Fruit fly (Drosophila melanogaster) whole organism, larva: Measurements from ENCODE around the gene CG10513.

Experiments
- noc ChIP-seq: fragments of 200-800 bp; sonication (Bioruptor generic); optimal IDR thresholded peaks from 3 replicates; lab custom pipeline; 2019; ENCODE audit warnings: missing biosample characterization, mild to moderate bottlenecking, missing genetic modification characterization, moderate library complexity

CG10513 gene

DNA sequence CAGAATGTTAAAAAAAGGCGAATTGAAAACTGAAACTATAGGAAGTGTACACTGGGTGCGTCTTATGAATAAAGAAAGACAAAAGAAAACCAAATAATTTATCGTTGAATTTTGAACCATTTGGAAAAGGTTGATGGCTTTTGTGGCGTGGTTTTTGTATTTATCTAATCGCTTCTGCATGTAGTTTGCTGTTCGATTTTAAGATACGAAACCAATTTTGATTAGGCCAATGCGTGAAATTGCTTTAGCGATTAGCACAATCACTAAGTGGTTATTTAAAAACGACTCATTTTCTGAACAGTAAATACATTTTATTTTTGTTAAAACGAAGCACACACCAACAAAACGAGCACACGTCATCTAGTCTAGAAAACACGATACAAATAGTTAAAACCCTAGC, 16.3 kb downstream of the CG10513 start:
- no peak for TF ChIP-seq noc (tag; lab: Kevin White, UChicago)

DNA sequence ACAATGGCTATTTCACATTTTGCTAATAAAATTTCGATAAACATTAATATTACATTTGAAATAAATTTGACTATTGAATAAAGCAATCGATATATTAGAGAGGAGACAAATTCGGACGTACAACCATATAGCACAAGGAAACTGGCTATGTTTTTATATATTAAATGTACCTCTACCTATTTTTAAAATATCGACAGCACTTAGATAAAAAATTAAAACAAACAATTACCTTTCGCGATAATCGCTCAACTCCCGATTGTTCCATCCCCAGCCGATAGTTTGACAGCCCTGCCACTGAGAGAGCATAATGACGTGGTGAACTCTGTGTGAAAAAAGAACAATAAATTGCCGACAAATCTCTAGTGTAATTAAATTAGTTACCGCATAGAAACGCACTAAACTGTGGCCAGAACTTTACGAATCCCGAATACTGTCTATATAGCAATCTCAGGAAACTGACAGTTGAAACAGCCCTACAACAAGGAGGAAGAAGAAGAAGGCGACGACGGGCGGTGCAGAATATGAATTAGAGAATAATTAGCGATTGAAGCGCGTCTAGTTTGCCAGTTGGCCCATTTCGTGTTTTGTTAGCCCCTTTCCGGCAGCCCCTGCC, 18.3 kb downstream of the CG10513 start, which contains the start of gene CG11857:
TSS of gene CG11857 (plus strand) at position 271 of the 613 bp plus-strand sequence.
- peak; percentile 95 for TF ChIP-seq noc (tag; lab: Kevin White, UChicago)

DNA sequence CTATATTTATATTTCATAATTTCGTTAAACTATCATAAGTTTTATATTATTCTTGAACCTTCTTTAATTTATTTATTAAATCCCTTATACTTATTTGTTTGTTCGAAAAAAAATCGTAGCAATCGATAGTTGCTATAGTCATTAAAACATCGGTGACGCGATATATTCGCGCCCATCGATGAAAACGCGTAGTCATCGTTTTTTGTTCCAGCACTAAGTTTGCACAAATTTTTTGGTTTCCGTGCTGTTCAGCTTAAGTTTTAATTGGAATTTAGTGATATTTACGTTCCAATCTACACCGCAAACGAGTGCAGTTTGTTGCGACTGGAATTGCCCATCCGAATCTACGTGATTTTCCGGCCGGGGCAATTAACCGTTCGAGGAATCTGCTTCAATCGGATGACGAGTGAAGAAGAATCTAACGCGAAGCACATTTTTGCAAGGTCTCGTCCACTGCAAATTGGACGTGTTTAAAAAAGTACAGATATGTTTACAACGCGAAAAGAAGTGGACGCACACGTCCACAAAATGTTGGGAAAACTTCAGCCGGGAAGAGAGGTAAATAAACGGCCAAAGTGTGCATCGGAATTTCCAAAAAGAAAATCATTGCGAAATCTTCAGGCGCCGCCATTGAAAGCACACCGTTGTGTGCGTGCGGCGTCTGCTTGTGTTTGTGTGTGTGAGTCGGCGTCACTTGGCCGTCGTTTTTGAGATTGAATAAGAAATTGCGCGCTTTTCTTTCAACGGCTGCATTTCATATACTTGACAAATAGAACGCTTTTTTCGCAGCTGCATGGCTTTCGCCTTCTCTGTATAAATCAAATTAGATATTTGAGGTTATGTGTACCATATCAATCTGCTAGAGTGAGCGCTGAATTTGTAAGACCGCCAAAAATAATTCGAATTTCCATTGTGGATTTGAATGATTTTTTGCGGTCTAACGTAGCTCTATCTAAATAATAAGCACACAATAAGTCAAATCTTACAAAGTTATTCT, 27.6 kb downstream of the CG10513 start, which contains the start of gene Nup358:
TSS of gene Nup358 (plus strand) at position 204 of the 997 bp plus-strand sequence.
- no peak for TF ChIP-seq noc (tag; lab: Kevin White, UChicago)

DNA sequence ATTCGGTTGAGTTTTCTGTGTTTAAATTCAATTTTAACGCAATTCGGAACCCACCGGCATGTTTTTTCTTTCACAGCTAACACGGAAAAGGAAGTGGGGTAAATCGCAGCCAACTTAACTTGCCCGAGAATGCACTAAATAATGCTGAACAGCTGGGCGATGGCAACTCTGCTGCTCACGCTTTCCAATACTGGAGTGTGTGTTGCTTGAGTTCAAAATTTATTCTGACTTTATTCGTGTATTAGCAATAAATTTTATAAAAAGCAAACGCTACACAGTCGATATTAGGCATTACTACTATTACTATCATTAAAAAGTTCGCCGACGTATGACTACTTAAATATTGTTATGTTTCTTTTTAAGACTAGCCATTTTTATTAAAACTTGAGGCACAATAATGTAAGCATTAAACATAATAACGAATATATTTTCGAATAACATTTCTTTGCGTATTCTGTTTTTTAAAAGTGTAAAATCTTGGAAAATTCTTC, 29.6 kb downstream of the CG10513 start, which contains the start of the genes RpS27 and Nup37:
TSS of gene RpS27 (minus strand) at position 136 of the 491 bp plus-strand sequence.
TSS of gene Nup37 (plus strand) at position 280 of the 491 bp plus-strand sequence.
- TF ChIP-seq noc (tag; lab: Kevin White, UChicago) = peak; percentile 86

DNA sequence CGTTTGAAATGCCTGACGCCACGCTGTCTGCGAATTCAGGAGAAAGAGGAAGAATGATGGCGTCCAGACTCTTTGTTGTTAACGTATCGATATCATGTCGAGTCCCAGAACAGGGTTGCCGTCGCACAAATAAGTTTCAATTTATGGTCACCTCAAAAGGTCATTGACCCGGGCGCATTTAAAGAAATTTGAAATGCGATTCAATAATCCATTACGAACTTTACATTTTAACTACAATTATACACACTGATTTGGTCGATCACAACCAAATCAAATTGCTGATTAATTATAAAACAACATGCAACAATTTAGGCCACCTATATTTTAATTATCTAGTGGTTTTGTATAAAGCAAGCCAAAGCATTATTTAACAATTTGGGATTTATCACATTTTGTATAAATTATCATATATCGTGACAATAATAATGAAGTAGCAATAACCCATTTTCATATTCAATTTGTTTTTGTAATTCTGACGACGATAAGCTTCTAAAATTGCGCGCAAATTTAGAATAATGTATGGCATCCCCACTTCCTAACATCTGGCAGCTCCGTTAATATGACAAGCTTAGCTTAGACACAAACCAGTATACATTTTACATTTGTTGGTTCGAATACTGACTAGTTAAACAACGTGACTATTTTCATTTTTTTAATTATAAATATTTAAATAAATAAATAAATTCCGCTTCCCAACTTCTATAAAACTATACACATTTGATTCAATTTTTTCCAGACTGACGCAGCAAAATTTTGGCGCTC, 31.8 kb downstream of the CG10513 start, which contains the start of gene bam:
TSS of gene bam (minus strand) at position 58 of the 762 bp plus-strand sequence.
- no peak for TF ChIP-seq noc (tag; lab: Kevin White, UChicago)

DNA sequence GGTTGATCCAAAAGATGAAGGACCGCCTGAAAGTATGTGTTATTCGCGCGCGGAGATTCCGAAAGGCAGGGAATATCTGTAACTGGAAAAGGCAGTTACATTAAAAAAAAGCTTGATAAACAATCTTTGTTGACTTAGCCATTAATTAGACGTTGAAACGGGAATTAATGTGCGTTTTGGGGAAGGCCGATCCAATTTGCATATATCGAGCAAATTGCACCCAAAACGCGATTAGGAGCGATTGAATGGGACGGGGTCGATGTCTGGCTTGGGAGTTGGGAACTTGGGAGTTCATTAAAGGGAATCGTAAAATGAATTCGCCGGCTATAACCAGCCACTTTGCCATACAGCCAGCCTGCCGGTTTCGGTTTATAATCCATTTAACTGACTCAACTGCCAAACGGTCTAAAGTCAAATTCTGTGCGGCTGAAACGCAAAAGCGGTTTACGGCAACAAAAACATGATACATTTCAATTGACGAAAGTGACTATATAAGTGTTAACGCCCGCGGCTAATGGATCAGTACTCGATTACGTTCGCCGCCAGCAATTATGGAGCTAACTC, 35.4 kb downstream of the CG10513 start, which contains the start of gene CG11854:
TSS of gene CG11854 (plus strand) at position 514 of the 564 bp plus-strand sequence.
- no peak for TF ChIP-seq noc (tag; lab: Kevin White, UChicago)

DNA sequence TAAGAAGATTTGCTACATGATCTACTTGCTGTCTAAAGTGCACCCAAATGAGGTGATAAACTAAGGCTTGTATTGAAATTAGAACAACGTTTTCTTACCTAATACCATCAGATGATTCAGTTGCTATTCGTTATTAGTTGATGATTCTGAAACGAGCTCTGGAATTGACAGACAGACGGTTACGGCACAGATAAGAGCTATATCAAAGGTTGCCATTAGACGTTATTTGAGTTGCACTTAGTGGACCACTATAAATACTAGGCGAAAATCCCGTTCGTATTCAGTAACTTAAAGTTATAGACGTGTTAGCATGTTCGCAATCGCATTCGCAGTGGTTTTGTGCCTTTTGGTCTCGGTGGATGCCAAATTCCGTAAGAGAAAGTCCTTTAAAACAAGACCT, 37.1 kb downstream of the CG10513 start, which contains the start of gene to:
TSS of gene to (plus strand) at position 301 of the 400 bp plus-strand sequence.
- no peak for TF ChIP-seq noc (tag; lab: Kevin White, UChicago)

DNA sequence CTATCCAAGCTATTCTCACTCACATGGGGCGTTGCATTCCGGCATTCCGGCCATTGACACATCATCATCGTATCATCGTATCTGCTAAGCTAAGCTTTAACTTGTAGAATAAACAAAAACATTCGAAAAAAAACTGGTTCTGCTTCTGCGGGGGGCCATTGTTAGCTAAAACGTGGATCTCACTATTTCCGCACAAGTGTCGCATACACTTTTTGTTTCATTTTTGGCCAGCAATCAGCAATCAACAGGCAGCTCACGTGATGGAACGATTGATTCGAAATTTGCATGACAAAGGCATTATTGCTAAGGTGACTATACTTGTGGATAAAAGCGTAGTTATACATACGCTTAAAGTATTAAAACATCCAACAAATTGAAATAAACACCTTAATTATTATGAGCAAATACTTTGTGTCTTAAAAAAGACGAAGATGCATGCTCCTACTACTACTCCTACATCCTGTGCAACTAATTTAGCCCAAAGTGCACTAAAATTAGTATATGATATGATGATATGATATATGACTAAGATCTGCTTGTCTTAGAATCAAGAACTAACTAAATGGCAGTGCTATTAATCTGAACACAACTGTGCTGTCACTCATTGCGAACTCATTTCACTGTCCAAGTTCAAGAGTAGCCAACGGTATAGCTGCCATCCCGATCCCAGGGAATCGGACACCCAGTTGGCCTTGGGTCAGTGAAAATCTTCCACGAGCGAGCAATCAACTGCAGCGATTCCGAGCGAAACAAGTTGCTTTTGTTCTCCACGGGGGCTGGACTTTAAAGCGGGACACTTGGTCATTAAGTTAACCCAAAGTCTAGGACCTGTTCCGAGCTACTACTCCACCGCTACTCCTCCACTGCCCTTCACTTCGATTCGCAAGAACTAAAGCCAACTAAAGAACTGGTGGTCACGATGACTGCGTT, 38.0 kb downstream of the CG10513 start:
- TF ChIP-seq noc (tag; lab: Kevin White, UChicago) = no peak

DNA sequence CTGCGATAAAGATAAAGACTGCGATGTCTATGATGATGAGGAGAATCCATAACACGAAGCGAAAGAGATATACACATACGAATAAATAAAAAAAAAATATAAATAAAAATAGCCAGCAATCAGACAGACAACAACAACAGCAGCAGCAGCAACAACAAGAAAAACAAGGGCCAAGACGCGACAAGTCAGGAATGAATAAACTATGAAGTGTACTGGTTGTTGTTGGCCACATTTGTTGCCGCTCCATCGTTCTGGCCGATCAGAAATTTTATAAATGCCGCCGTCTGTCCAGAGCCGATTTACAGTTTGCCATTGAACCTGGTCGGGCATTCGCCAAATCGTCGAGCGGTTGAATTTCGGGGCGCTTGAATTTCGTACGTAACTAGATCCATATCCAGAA, 39.7 kb downstream of the CG10513 start, which contains the start of gene Jhbp7:
TSS of gene Jhbp7 (plus strand) at position 301 of the 400 bp plus-strand sequence.
- TF ChIP-seq noc (tag; lab: Kevin White, UChicago) = no peak

DNA sequence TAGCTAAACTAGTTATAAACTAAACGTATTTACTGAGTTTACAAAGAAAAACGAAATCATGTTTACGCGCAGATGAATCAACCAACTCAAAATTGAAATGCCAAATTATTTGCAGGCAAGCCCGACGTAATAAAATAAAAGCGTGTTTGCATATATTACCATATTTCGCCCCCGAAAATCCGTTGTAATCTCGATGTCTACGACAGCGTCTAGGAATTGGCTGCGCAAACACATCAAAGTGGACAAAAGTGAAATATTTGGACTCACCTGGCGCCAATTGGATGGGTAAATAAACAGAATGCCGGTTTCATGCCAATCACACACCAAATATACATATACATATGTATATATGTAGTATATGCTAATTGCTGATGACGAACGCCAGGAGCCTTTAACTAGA, 40.9 kb downstream of the CG10513 start:
- no peak for TF ChIP-seq noc (tag; lab: Kevin White, UChicago)

DNA sequence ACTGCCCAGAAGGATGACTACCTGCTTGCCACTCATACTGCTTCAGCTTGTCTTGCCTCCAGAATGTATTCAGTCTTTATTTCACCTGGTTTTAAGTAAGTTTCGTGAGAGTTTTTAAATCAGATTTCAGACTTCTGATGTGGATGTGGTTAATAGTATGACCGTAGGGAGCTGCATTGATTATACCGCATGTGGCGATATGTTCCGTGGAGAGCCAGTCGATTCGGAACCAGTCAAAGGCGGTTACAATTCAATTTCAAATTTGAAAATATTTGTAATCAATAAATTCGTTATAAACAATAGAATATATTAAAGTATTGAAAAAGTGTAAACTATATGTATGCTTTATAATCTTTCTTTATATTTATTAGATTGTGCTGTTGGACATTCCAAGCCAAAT, 41.6 kb downstream of the CG10513 start, which contains the start of gene Sil1:
TSS of gene Sil1 (minus strand) at position 168 of the 400 bp plus-strand sequence.
- TF ChIP-seq noc (tag; lab: Kevin White, UChicago) = no peak

DNA sequence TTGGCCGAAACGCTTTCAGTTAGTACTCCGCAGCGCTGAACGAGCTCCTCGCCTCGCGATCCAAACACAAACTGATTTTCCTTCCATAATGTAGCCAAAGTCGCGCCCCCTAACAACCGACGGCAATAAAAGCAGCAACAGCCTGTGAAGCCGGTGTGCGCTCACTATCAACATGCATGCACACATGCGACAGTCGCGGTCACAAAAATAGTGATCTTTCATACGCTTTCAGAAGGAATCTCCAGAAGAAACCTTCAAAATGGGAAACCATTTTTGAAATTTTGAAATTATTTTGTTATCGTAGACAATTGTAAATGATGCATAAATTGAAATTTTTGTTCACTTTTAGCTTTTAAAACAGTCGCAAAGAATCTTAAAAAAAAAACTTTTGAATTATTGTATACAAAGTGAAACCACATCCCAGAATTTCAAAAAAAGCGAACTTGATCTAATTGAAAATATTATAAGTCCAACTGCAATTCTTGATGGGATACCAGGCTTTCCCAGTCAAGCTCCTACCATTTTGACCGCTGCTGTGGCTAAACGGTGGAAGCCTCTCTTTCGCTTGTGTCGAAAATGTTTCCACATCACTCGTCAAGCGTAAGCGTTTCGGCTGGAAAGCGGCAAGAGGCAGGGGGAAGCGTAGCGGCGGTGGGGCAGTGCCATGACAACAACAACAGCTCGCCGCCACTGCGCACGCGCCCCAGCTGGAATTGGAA, 44.6 kb downstream of the CG10513 start, which contains the start of gene Cad96Cb:
TSS of gene Cad96Cb (minus strand) at position 51 of the 719 bp plus-strand sequence.
- TF ChIP-seq noc (tag; lab: Kevin White, UChicago) = no peak
